Fruit fly (Drosophila melanogaster) whole organism, embryonic: Measurements from ENCODE around the gene Gr61a.

Experiments used
- Atf3 ChIP-seq: fragments of 200-800 bp; sonication (Bioruptor generic); optimal IDR thresholded peaks from 3 replicates; lab custom pipeline; 2016; ENCODE audit warnings: missing biosample characterization, missing genetic modification characterization
- Atf6 ChIP-seq: fragments of 200-800 bp; sonication (Bioruptor generic); IDR thresholded peaks from 2 replicates; pipeline ENCODE4 v1.3.6; 2022; ENCODE audit warnings: missing biosample characterization, missing genetic modification characterization
- Bdp1 ChIP-seq: fragments of 200-800 bp; sonication (Bioruptor generic); optimal IDR thresholded peaks from 3 replicates; lab custom pipeline; 2016; ENCODE audit warnings: missing biosample characterization, missing genetic modification characterization
- Blimp-1 ChIP-seq: fragments of 200-800 bp; sonication (Bioruptor generic); optimal IDR thresholded peaks from 3 replicates; lab custom pipeline; 2018; ENCODE audit warnings: missing biosample characterization, missing genetic modification characterization, mild to moderate bottlenecking, moderate library complexity, missing genetic modification reagents
- BtbVII ChIP-seq: fragments of 200-800 bp; sonication (Bioruptor generic); optimal IDR thresholded peaks from 3 replicates; lab custom pipeline; 2017; ENCODE audit warnings: missing biosample characterization, mild to moderate bottlenecking, missing genetic modification characterization
- C15 ChIP-seq: fragments of 200-800 bp; sonication (Bioruptor generic); IDR thresholded peaks from 3 replicates; pipeline ENCODE4 v1.3.6; 2022; ENCODE audit warnings: missing biosample characterization, missing genetic modification characterization
- CG10209 ChIP-seq: fragments of 200-800 bp; sonication (Bioruptor generic); optimal IDR thresholded peaks from 3 replicates; lab custom pipeline; 2017; ENCODE audit warnings: missing biosample characterization, mild to moderate bottlenecking, missing genetic modification characterization, missing genetic modification reagents
- CG1024 ChIP-seq: fragments of 200-800 bp; sonication (Bioruptor generic); IDR thresholded peaks from 2 replicates; pipeline ENCODE4 v1.3.6; 2022; ENCODE audit warnings: missing biosample characterization, missing genetic modification characterization
- CG10654 ChIP-seq: fragments of 200-800 bp; sonication (Bioruptor generic); optimal IDR thresholded peaks from 2 replicates; lab custom pipeline; 2016; ENCODE audit warnings: missing biosample characterization, missing genetic modification characterization
- CG11398 ChIP-seq: fragments of 200-800 bp; sonication (Bioruptor generic); optimal IDR thresholded peaks from 2 replicates; lab custom pipeline; 2016; ENCODE audit warnings: missing biosample characterization, missing genetic modification characterization
- CG11560 ChIP-seq: fragments of 200-800 bp; sonication (Bioruptor generic); IDR thresholded peaks from 3 replicates; pipeline ENCODE4 v1.3.6; 2022; ENCODE audit warnings: missing biosample characterization, missing genetic modification characterization
- CG12769 ChIP-seq: fragments of 200-800 bp; sonication (Bioruptor generic); optimal IDR thresholded peaks from 2 replicates; lab custom pipeline; 2019; ENCODE audit warnings: missing biosample characterization, mild to moderate bottlenecking, missing genetic modification characterization, moderate library complexity
- CG18619 ChIP-seq: fragments of 200-800 bp; sonication (Bioruptor generic); optimal IDR thresholded peaks from 3 replicates; lab custom pipeline; 2017; ENCODE audit warnings: missing biosample characterization, mild to moderate bottlenecking, missing genetic modification characterization
- CG2889 ChIP-seq: fragments of 200-800 bp; sonication (Bioruptor generic); IDR thresholded peaks from 3 replicates; pipeline ENCODE4 v1.3.6; 2022; ENCODE audit warnings: missing biosample characterization, missing genetic modification characterization
- CG33557 ChIP-seq: fragments of 200-800 bp; sonication (Bioruptor generic); optimal IDR thresholded peaks from 2 replicates; lab custom pipeline; 2019; ENCODE audit warnings: missing biosample characterization, mild to moderate bottlenecking, missing genetic modification characterization, moderate library complexity
- CG4328 ChIP-seq: fragments of 200-800 bp; sonication (Bioruptor generic); optimal IDR thresholded peaks from 3 replicates; lab custom pipeline; 2017; ENCODE audit warnings: missing biosample characterization, missing genetic modification reagents, missing genetic modification characterization
- CG4360 ChIP-seq: fragments of 200-800 bp; sonication (Bioruptor generic); IDR thresholded peaks from 2 replicates; pipeline ENCODE4 v1.3.6; 2022; ENCODE audit warnings: missing biosample characterization, missing genetic modification characterization
- CG4854 ChIP-seq: fragments of 200-800 bp; sonication (Bioruptor generic); optimal IDR thresholded peaks from 2 replicates; lab custom pipeline; 2016; ENCODE audit warnings: missing biosample characterization, missing genetic modification characterization, inconsistent platforms
- CG6791 ChIP-seq: fragments of 200-800 bp; sonication (Bioruptor generic); IDR thresholded peaks from 3 replicates; pipeline ENCODE4 v1.3.6; 2022; ENCODE audit warnings: missing biosample characterization, missing genetic modification characterization; ENCODE audit not compliant: partially characterized antibody
- CG7372 ChIP-seq: fragments of 200-800 bp; sonication (Bioruptor generic); IDR thresholded peaks from 2 replicates; pipeline ENCODE4 v1.3.6; 2022; ENCODE audit warnings: missing biosample characterization, missing genetic modification characterization
- Elba2 ChIP-seq: fragments of 200-800 bp; sonication (Bioruptor generic); optimal IDR thresholded peaks from 3 replicates; lab custom pipeline; 2016; ENCODE audit warnings: missing biosample characterization, missing genetic modification characterization
- HHEX ChIP-seq: fragments of 200-800 bp; sonication (Bioruptor generic); optimal IDR thresholded peaks from 3 replicates; lab custom pipeline; 2017; ENCODE audit warnings: missing biosample characterization, mild to moderate bottlenecking, missing genetic modification characterization, missing genetic modification reagents
- Hmx ChIP-seq: fragments of 200-800 bp; sonication (Bioruptor generic); optimal IDR thresholded peaks from 2 replicates; lab custom pipeline; 2016; ENCODE audit warnings: missing biosample characterization, missing genetic modification characterization
- Lpt ChIP-seq: fragments of >200 bp; optimal IDR thresholded peaks from 2 replicates; lab custom pipeline; 2018; ENCODE audit warnings: missing biosample characterization, missing genetic modification characterization
- MTF-1 ChIP-seq: fragments of 200-800 bp; sonication (Bioruptor generic); optimal IDR thresholded peaks from 2 replicates; lab custom pipeline; 2018; ENCODE audit warnings: missing biosample characterization, mild to moderate bottlenecking, missing genetic modification characterization, borderline replicate concordance
- Oli ChIP-seq: fragments of 200-800 bp; sonication (Bioruptor generic); optimal IDR thresholded peaks from 2 replicates; lab custom pipeline; 2018; ENCODE audit warnings: missing biosample characterization, mild to moderate bottlenecking, missing genetic modification characterization, moderate library complexity
- Sox102F ChIP-seq: fragments of 200-800 bp; sonication (Bioruptor generic); optimal IDR thresholded peaks from 2 replicates; lab custom pipeline; 2018; ENCODE audit warnings: missing biosample characterization, mild to moderate bottlenecking, missing genetic modification characterization, moderate library complexity
- Sry-δ ChIP-seq: fragments of 200-800 bp; sonication (Bioruptor generic); optimal IDR thresholded peaks from 2 replicates; lab custom pipeline; 2016; ENCODE audit warnings: missing biosample characterization, missing genetic modification characterization
- Xbp1 ChIP-seq: fragments of 200-800 bp; sonication (Bioruptor generic); optimal IDR thresholded peaks from 3 replicates; lab custom pipeline; 2016; ENCODE audit warnings: missing biosample characterization, mild to moderate bottlenecking, missing genetic modification characterization
- ato ChIP-seq: fragments of 200-800 bp; sonication (Bioruptor generic); IDR thresholded peaks from 2 replicates; pipeline ENCODE4 v1.3.6; 2022; ENCODE audit warnings: missing biosample characterization, missing genetic modification characterization; ENCODE audit not compliant: partially characterized antibody
- br ChIP-seq: fragments of >200 bp; optimal IDR thresholded peaks from 2 replicates; lab custom pipeline; 2017
- chif ChIP-seq, 2 experiments: fragments of 200-800 bp; sonication (Bioruptor generic); optimal IDR thresholded peaks; 3 replicates each; lab custom pipeline; 2016; ENCODE audit warnings: missing biosample characterization in 2 of 2, missing genetic modification characterization in 2 of 2
- gem ChIP-seq: fragments of 200-800 bp; sonication (Bioruptor generic); optimal IDR thresholded peaks from 2 replicates; lab custom pipeline; 2019; ENCODE audit warnings: missing biosample characterization, mild to moderate bottlenecking, missing genetic modification characterization, moderate library complexity
- hkb ChIP-seq, 2 experiments: fragments of 200-800 bp in 1 of 2; fragments of >200 bp in 1 of 2; sonication (Bioruptor generic) in 1 of 2; IDR thresholded peaks in 1 of 2; optimal IDR thresholded peaks in 1 of 2; 2 replicates each; pipeline versions ENCODE4 v1.3.6 to Lab custom; 2017 to 2022; ENCODE audit warnings: missing biosample characterization in 1 of 2, missing genetic modification characterization in 1 of 2
- hth ChIP-seq: fragments of >200 bp; optimal IDR thresholded peaks from 2 replicates; lab custom pipeline; 2017; ENCODE audit warnings: inconsistent platforms
- ind ChIP-seq: fragments of 200-800 bp; sonication (Bioruptor generic); optimal IDR thresholded peaks from 3 replicates; lab custom pipeline; 2016; ENCODE audit warnings: missing biosample characterization, missing genetic modification characterization
- jing ChIP-seq: fragments of 200-800 bp; sonication (Bioruptor generic); optimal IDR thresholded peaks from 2 replicates; lab custom pipeline; 2018; ENCODE audit warnings: missing biosample characterization, mild to moderate bottlenecking, missing genetic modification characterization
- kni ChIP-seq: fragments of 200-800 bp; sonication (Bioruptor generic); optimal IDR thresholded peaks from 3 replicates; lab custom pipeline; 2017; ENCODE audit warnings: mild to moderate bottlenecking, missing biosample characterization, missing genetic modification reagents, missing genetic modification characterization
- nerfin-1 ChIP-seq: fragments of 200-800 bp; sonication (Bioruptor generic); optimal IDR thresholded peaks from 3 replicates; lab custom pipeline; 2019; ENCODE audit warnings: missing biosample characterization, mild to moderate bottlenecking, missing genetic modification characterization, moderate library complexity
- nerfin-2 ChIP-seq: fragments of 200-800 bp; sonication (Bioruptor generic); IDR thresholded peaks from 2 replicates; pipeline ENCODE4 v1.3.6; 2022; ENCODE audit warnings: missing biosample characterization, missing genetic modification characterization; ENCODE audit not compliant: partially characterized antibody
- nom ChIP-seq: fragments of 200-800 bp; sonication (Bioruptor generic); optimal IDR thresholded peaks from 2 replicates; lab custom pipeline; 2017; ENCODE audit warnings: missing biosample characterization, missing genetic modification characterization, mild to moderate bottlenecking, moderate library complexity, missing genetic modification reagents
- odd ChIP-seq: fragments of 200-800 bp; sonication (Bioruptor generic); optimal IDR thresholded peaks from 2 replicates; lab custom pipeline; 2017; ENCODE audit warnings: missing biosample characterization, mild to moderate bottlenecking, missing genetic modification characterization
- pfk ChIP-seq: fragments of 200-800 bp; sonication (Bioruptor generic); optimal IDR thresholded peaks from 2 replicates; lab custom pipeline; 2018; ENCODE audit warnings: missing biosample characterization, mild to moderate bottlenecking, missing genetic modification characterization, moderate library complexity
- pros ChIP-seq: fragments of 200-800 bp; sonication (Bioruptor generic); optimal IDR thresholded peaks from 3 replicates; lab custom pipeline; 2019; ENCODE audit warnings: missing biosample characterization, mild to moderate bottlenecking, missing genetic modification characterization, moderate library complexity
- repo ChIP-seq: fragments of 200-800 bp; sonication (Bioruptor generic); optimal IDR thresholded peaks from 2 replicates; lab custom pipeline; 2016; ENCODE audit warnings: missing biosample characterization, missing genetic modification characterization
- sr ChIP-seq: fragments of 200-800 bp; sonication (Bioruptor generic); IDR thresholded peaks from 3 replicates; pipeline ENCODE4 v1.3.6; 2022; ENCODE audit warnings: missing biosample characterization, missing genetic modification characterization
- tll ChIP-seq, 2 experiments: fragments of 200-800 bp in 1 of 2; fragments of >200 bp in 1 of 2; sonication (Bioruptor generic) in 1 of 2; optimal IDR thresholded peaks; 2 replicates each; lab custom pipeline; 2017 to 2019; ENCODE audit warnings: missing biosample characterization in 2 of 2, missing genetic modification characterization in 2 of 2, mild to moderate bottlenecking in 1 of 2, moderate library complexity in 1 of 2
- tna ChIP-seq: fragments of 200-800 bp; sonication (Bioruptor generic); IDR thresholded peaks from 2 replicates; pipeline ENCODE4 v1.3.6; 2022; ENCODE audit warnings: missing biosample characterization, missing genetic modification characterization; ENCODE audit not compliant: partially characterized antibody
- zfh2 ChIP-seq: fragments of 200-800 bp; sonication (Bioruptor generic); optimal IDR thresholded peaks from 2 replicates; lab custom pipeline; 2016; ENCODE audit warnings: missing biosample characterization, missing genetic modification characterization

Gene Gr61a

dm6 chr3L:837552-838187 lies 3.6 kb upstream of the Gr61a start, which contains the start of the genes CG13901 and CG13887 (continued):
- TF ChIP-seq tna (GFP tag; lab: Robert Waterston, UW) (no peak), tll (GFP tag; optimal IDR thresholded peaks at IDR 0.05; lab: Kevin White, UChicago) (peak; percentile 14 to 65), hkb (optimal IDR thresholded peaks at IDR 0.05; lab: Kevin White, UChicago) (peak; percentile 88), hkb (GFP tag; IDR thresholded peaks at IDR 0.05; lab: Robert Waterston, UW) (peak; percentile 81), Atf6 (GFP tag; lab: Robert Waterston, UW) (peak; percentile 86), jing (GFP tag; lab: Kevin White, UChicago) (no peak), CG11398 (GFP tag; lab: Kevin White, UChicago) (peak; percentile 76), repo (GFP tag; lab: Kevin White, UChicago) (peak; percentile 81), CG7372 (GFP tag; lab: Robert Waterston, UW) (peak; percentile 86), CG33557 (peak; percentile 84), CG4328 (GFP tag; lab: Kevin White, UChicago) (peak; percentile 87), Sry-δ (GFP tag; lab: Kevin White, UChicago) (peak; percentile 73), CG1024 (GFP tag; lab: Robert Waterston, UW) (0 out of 2 replicates have a peak, but pooled peaks have one; percentile 12), hth (lab: Kevin White, UChicago) (no peak), nerfin-2 (GFP tag; lab: Robert Waterston, UW) (no peak), Blimp-1 (GFP tag; lab: Kevin White, UChicago) (peak; percentile 88), CG6791 (GFP tag; lab: Robert Waterston, UW) (no peak), br (lab: Kevin White, UChicago) (no peak), CG18619 (GFP tag; lab: Kevin White, UChicago) (peak; percentile 84), Sox102F (GFP tag; lab: Kevin White, UChicago) (no peak), odd (GFP tag; lab: Kevin White, UChicago) (no peak), chif (GFP tag; optimal IDR thresholded peaks at IDR 0.05; lab: Kevin White, UChicago) (peak; percentile 86 to 92), sr (no peak; the same call in 2 of the 3 replicates), gem (tag; lab: Kevin White, UChicago) (peak; percentile 93), BtbVII (GFP tag; lab: Kevin White, UChicago) (peak; percentile 67), HHEX (GFP tag; lab: Kevin White, UChicago) (peak; percentile 79), Atf3 (GFP tag; lab: Kevin White, UChicago) (peak; percentile 89), CG10209 (GFP tag; lab: Kevin White, UChicago) (peak; percentile 89), ato (GFP tag; lab: Robert Waterston, UW) (no peak), Hmx (peak; percentile 80), Oli (tag; lab: Kevin White, UChicago) (peak; percentile 84), kni (GFP tag; lab: Kevin White, UChicago) (peak; percentile 54), CG12769 (tag; lab: Kevin White, UChicago) (peak; percentile 92), CG10654 (GFP tag; lab: Kevin White, UChicago) (peak; percentile 92), CG4854 (GFP tag; lab: Kevin White, UChicago) (peak; percentile 75), pros (peak; percentile 2), Bdp1 (GFP tag; lab: Kevin White, UChicago) (peak; percentile 84), CG11560 (tag; lab: Robert Waterston, UW) (peak; percentile 80), Lpt (GFP tag; lab: Kevin White, UChicago) (no peak), nom (GFP tag; lab: Kevin White, UChicago) (peak; percentile 83), MTF-1 (GFP tag; lab: Kevin White, UChicago) (peak; percentile 23), CG2889 (GFP tag; lab: Robert Waterston, UW) (peak; percentile 80), pfk (GFP tag; lab: Kevin White, UChicago) (peak; percentile 26), CG4360 (GFP tag; lab: Robert Waterston, UW) (no peak), Elba2 (GFP tag; lab: Kevin White, UChicago) (peak; percentile 49), C15 (peak; percentile 67; the same call in 1 of the 3 replicates), nerfin-1 (tag; lab: Kevin White, UChicago) (peak; percentile 88), ind (GFP tag; lab: Kevin White, UChicago) (peak; percentile 94), Xbp1 (GFP tag; lab: Kevin White, UChicago) (peak; percentile 97), zfh2 (peak; percentile 97)
